Fruit fly (Drosophila melanogaster) whole organism, embryonic: Measurements from ENCODE around the gene DIP-eta.

Experiments used
- Aef1 ChIP-seq: fragments of 200-800 bp; sonication (Bioruptor generic); IDR thresholded peaks from 3 replicates; pipeline ENCODE4 v1.3.6; 2022; ENCODE audit warnings: missing biosample characterization, missing genetic modification characterization
- Bteb2 ChIP-seq: fragments of 200-800 bp; sonication (Bioruptor generic); optimal IDR thresholded peaks from 2 replicates; lab custom pipeline; 2016; ENCODE audit warnings: missing biosample characterization, missing genetic modification characterization
- CG10267 ChIP-seq: fragments of 200-800 bp; sonication (Bioruptor generic); optimal IDR thresholded peaks from 2 replicates; lab custom pipeline; 2018; ENCODE audit warnings: missing biosample characterization, mild to moderate bottlenecking, missing genetic modification characterization, moderate library complexity
- CG10274 ChIP-seq: fragments of 200-800 bp; sonication (Bioruptor generic); optimal IDR thresholded peaks from 3 replicates; lab custom pipeline; 2017; ENCODE audit warnings: missing biosample characterization, mild to moderate bottlenecking, missing genetic modification characterization
- CG11247 ChIP-seq: fragments of 200-800 bp; sonication (Bioruptor generic); IDR thresholded peaks from 2 replicates; pipeline ENCODE4 v1.3.6; 2022; ENCODE audit warnings: missing biosample characterization, missing genetic modification characterization
- CG11504 ChIP-seq: fragments of 200-800 bp; sonication (Bioruptor generic); optimal IDR thresholded peaks from 3 replicates; lab custom pipeline; 2019; ENCODE audit warnings: missing biosample characterization, mild to moderate bottlenecking, missing genetic modification characterization, moderate library complexity
- CG11723 ChIP-seq: fragments of 200-800 bp; sonication (Bioruptor generic); optimal IDR thresholded peaks from 2 replicates; lab custom pipeline; 2017; ENCODE audit warnings: missing biosample characterization, mild to moderate bottlenecking, missing genetic modification characterization
- CG1233 ChIP-seq: fragments of 200-800 bp; sonication (Bioruptor generic); optimal IDR thresholded peaks from 4 replicates; lab custom pipeline; 2018; ENCODE audit warnings: missing biosample characterization, mild to moderate bottlenecking, missing genetic modification characterization
- CG14965 ChIP-seq: fragments of 200-800 bp; sonication (Bioruptor generic); optimal IDR thresholded peaks from 2 replicates; lab custom pipeline; 2016; ENCODE audit warnings: missing biosample characterization, missing genetic modification characterization, borderline replicate concordance
- CG15073 ChIP-seq: fragments of 200-800 bp; sonication (Bioruptor generic); optimal IDR thresholded peaks from 2 replicates; lab custom pipeline; 2016; ENCODE audit warnings: missing biosample characterization, missing genetic modification characterization
- CG1603 ChIP-seq: fragments of 200-800 bp; sonication (Bioruptor generic); optimal IDR thresholded peaks from 2 replicates; lab custom pipeline; 2019; ENCODE audit warnings: missing biosample characterization, mild to moderate bottlenecking, missing genetic modification characterization, moderate library complexity
- CG16779 ChIP-seq: fragments of 200-800 bp; sonication (Bioruptor generic); IDR thresholded peaks from 2 replicates; pipeline ENCODE4 v1.3.6; 2022; ENCODE audit warnings: missing biosample characterization, missing genetic modification characterization
- CG17385 ChIP-seq: fragments of 200-800 bp; sonication (Bioruptor generic); optimal IDR thresholded peaks from 3 replicates; lab custom pipeline; 2018; ENCODE audit warnings: missing biosample characterization, mild to moderate bottlenecking, missing genetic modification characterization
- CG18599 ChIP-seq: fragments of 200-800 bp; sonication (Bioruptor generic); optimal IDR thresholded peaks from 3 replicates; lab custom pipeline; 2017; ENCODE audit warnings: missing biosample characterization, missing genetic modification characterization, mild to moderate bottlenecking, moderate library complexity, missing genetic modification reagents
- CG2120 ChIP-seq: fragments of 200-800 bp; sonication (Bioruptor generic); optimal IDR thresholded peaks from 3 replicates; lab custom pipeline; 2016; ENCODE audit warnings: missing biosample characterization, missing genetic modification characterization
- CG2202 ChIP-seq: fragments of 200-800 bp; sonication (Bioruptor generic); optimal IDR thresholded peaks from 2 replicates; lab custom pipeline; 2018; ENCODE audit warnings: missing biosample characterization, mild to moderate bottlenecking, missing genetic modification characterization
- CG2712 ChIP-seq: fragments of 200-800 bp; optimal IDR thresholded peaks from 3 replicates; lab custom pipeline; 2019; ENCODE audit warnings: missing biosample characterization, mild to moderate bottlenecking, missing genetic modification characterization, moderate library complexity
- CG31224 ChIP-seq: fragments of 200-800 bp; sonication (Bioruptor generic); IDR thresholded peaks from 2 replicates; pipeline ENCODE4 v1.3.6; 2022; ENCODE audit warnings: missing biosample characterization, missing genetic modification characterization
- CG31365 ChIP-seq: fragments of 200-800 bp; sonication (Bioruptor generic); optimal IDR thresholded peaks from 2 replicates; lab custom pipeline; 2018; ENCODE audit warnings: missing biosample characterization, mild to moderate bottlenecking, missing genetic modification characterization
- CG31441 ChIP-seq: fragments of 200-800 bp; sonication (Bioruptor generic); IDR thresholded peaks from 2 replicates; pipeline ENCODE4 v1.3.6; 2022; ENCODE audit warnings: missing biosample characterization, missing genetic modification characterization
- CG42726 ChIP-seq: fragments of 200-800 bp; sonication (Bioruptor generic); IDR thresholded peaks from 2 replicates; pipeline ENCODE4 v1.3.6; 2022; ENCODE audit warnings: missing biosample characterization, missing genetic modification characterization; ENCODE audit not compliant: partially characterized antibody
- CG7556 ChIP-seq: fragments of 200-800 bp; sonication (Bioruptor generic); optimal IDR thresholded peaks from 2 replicates; lab custom pipeline; 2017; ENCODE audit warnings: missing biosample characterization, mild to moderate bottlenecking, missing genetic modification characterization
- CG7839 ChIP-seq: fragments of 200-800 bp; sonication (Bioruptor generic); optimal IDR thresholded peaks from 3 replicates; lab custom pipeline; 2018; ENCODE audit warnings: missing biosample characterization, mild to moderate bottlenecking, missing genetic modification characterization, moderate library complexity
- CG7963 ChIP-seq: fragments of 200-800 bp; sonication (Bioruptor generic); IDR thresholded peaks from 3 replicates; pipeline ENCODE4 v1.3.6; 2022; ENCODE audit warnings: missing biosample characterization, missing genetic modification characterization; ENCODE audit not compliant: partially characterized antibody
- CoRest ChIP-seq: fragments of 200-800 bp; sonication (Bioruptor generic); optimal IDR thresholded peaks from 3 replicates; lab custom pipeline; 2018; ENCODE audit warnings: missing biosample characterization, mild to moderate bottlenecking, missing genetic modification characterization, moderate library complexity
- Dad ChIP-seq: fragments of 200-800 bp; sonication (Bioruptor generic); optimal IDR thresholded peaks from 3 replicates; lab custom pipeline; 2016; ENCODE audit warnings: missing biosample characterization, missing genetic modification characterization
- Dek ChIP-seq: fragments of 200-800 bp; sonication (Bioruptor generic); optimal IDR thresholded peaks from 3 replicates; lab custom pipeline; 2019; ENCODE audit warnings: missing biosample characterization, mild to moderate bottlenecking, missing genetic modification characterization, moderate library complexity
- Hr51 ChIP-seq, 2 experiments: fragments of 200-800 bp; sonication (Bioruptor generic); optimal IDR thresholded peaks; 2 replicates in 1 of 2; 3 replicates in 1 of 2; lab custom pipeline; 2016 to 2018; ENCODE audit warnings: missing biosample characterization in 2 of 2, missing genetic modification characterization in 2 of 2, mild to moderate bottlenecking in 1 of 2, moderate library complexity in 1 of 2
- Med ChIP-seq: fragments of 200-800 bp; sonication (Bioruptor generic); peaks from one replicate; lab custom pipeline; 2016; ENCODE audit warnings: missing biosample characterization, missing genetic modification characterization, mild to moderate bottlenecking, inconsistent platforms, moderate library complexity
- Sin3A ChIP-seq: fragments of >200 bp; optimal IDR thresholded peaks from 2 replicates; lab custom pipeline; 2018
- Sox102F ChIP-seq: fragments of 200-800 bp; sonication (Bioruptor generic); optimal IDR thresholded peaks from 2 replicates; lab custom pipeline; 2018; ENCODE audit warnings: missing biosample characterization, mild to moderate bottlenecking, missing genetic modification characterization, moderate library complexity
- chn ChIP-seq: fragments of 200-800 bp; sonication (Bioruptor generic); optimal IDR thresholded peaks from 2 replicates; lab custom pipeline; 2016; ENCODE audit warnings: missing biosample characterization, missing genetic modification characterization
- corto ChIP-seq: fragments of 200-800 bp; sonication (Bioruptor generic); optimal IDR thresholded peaks from 2 replicates; lab custom pipeline; 2016; ENCODE audit warnings: missing biosample characterization, mild to moderate bottlenecking, missing genetic modification characterization, moderate library complexity
- cwo ChIP-seq: fragments of 200-800 bp; sonication (Bioruptor generic); optimal IDR thresholded peaks from 3 replicates; lab custom pipeline; 2017; ENCODE audit warnings: missing biosample characterization, missing genetic modification characterization, mild to moderate bottlenecking, moderate library complexity, missing genetic modification reagents
- dati ChIP-seq: fragments of 200-800 bp; sonication (Bioruptor generic); IDR thresholded peaks from 2 replicates; pipeline ENCODE4 v1.3.6; 2022; ENCODE audit warnings: missing biosample characterization, missing genetic modification characterization
- dm ChIP-seq: fragments of 200-800 bp; sonication (Bioruptor generic); optimal IDR thresholded peaks from 3 replicates; lab custom pipeline; 2016; ENCODE audit warnings: missing biosample characterization, missing genetic modification characterization
- dmrt99B ChIP-seq: fragments of 200-800 bp; sonication (Bioruptor generic); optimal IDR thresholded peaks from 2 replicates; lab custom pipeline; 2018; ENCODE audit warnings: missing biosample characterization, mild to moderate bottlenecking, missing genetic modification characterization, moderate library complexity
- esg ChIP-seq: fragments of 200-800 bp; sonication (Bioruptor generic); conservative IDR thresholded peaks from 2 replicates; pipeline ENCODE4 v1.3.6; 2022; ENCODE audit warnings: missing biosample characterization, missing genetic modification characterization
- gcm ChIP-seq: fragments of 200-800 bp; sonication (Bioruptor generic); optimal IDR thresholded peaks from 2 replicates; lab custom pipeline; 2019; ENCODE audit warnings: missing biosample characterization, mild to moderate bottlenecking, missing genetic modification characterization, moderate library complexity
- gem ChIP-seq: fragments of 200-800 bp; sonication (Bioruptor generic); optimal IDR thresholded peaks from 2 replicates; lab custom pipeline; 2019; ENCODE audit warnings: missing biosample characterization, mild to moderate bottlenecking, missing genetic modification characterization, moderate library complexity
- gfzf ChIP-seq: fragments of 200-800 bp; sonication (Bioruptor generic); optimal IDR thresholded peaks from 2 replicates; lab custom pipeline; 2016; ENCODE audit warnings: missing biosample characterization, mild to moderate bottlenecking, missing genetic modification characterization, moderate library complexity
- inv ChIP-seq: fragments of 200-800 bp; sonication (Bioruptor generic); IDR thresholded peaks from 2 replicates; pipeline ENCODE4 v1.3.6; 2022; ENCODE audit warnings: missing biosample characterization, missing genetic modification characterization; ENCODE audit not compliant: partially characterized antibody
- lmd ChIP-seq: fragments of 200-800 bp; sonication (Bioruptor generic); IDR thresholded peaks from 2 replicates; pipeline ENCODE4 v1.3.6; 2022; ENCODE audit warnings: missing biosample characterization, missing genetic modification characterization
- mld ChIP-seq: fragments of 200-800 bp; sonication (Bioruptor generic); IDR thresholded peaks from 3 replicates; pipeline ENCODE4 v1.3.6; 2022; ENCODE audit warnings: missing biosample characterization, missing genetic modification characterization; ENCODE audit not compliant: partially characterized antibody
- pho ChIP-seq: fragments of 200-800 bp; sonication (Bioruptor generic); optimal IDR thresholded peaks from 2 replicates; lab custom pipeline; 2016; ENCODE audit warnings: missing biosample characterization, missing genetic modification characterization
- salm ChIP-seq: fragments of 200-800 bp; sonication (Bioruptor generic); optimal IDR thresholded peaks from 2 replicates; lab custom pipeline; 2018; ENCODE audit warnings: missing biosample characterization, mild to moderate bottlenecking, missing genetic modification characterization
- sens ChIP-seq: fragments of 200-800 bp; sonication (Bioruptor generic); peaks from one replicate; lab custom pipeline; 2016; ENCODE audit warnings: missing biosample characterization, missing genetic modification characterization
- sim ChIP-seq: fragments of 200-800 bp; sonication (Bioruptor generic); IDR thresholded peaks from 2 replicates; pipeline ENCODE4 v1.3.6; 2022; ENCODE audit warnings: missing biosample characterization, missing genetic modification characterization
- sr ChIP-seq: fragments of 200-800 bp; sonication (Bioruptor generic); IDR thresholded peaks from 3 replicates; pipeline ENCODE4 v1.3.6; 2022; ENCODE audit warnings: missing biosample characterization, missing genetic modification characterization
- zen2 ChIP-seq: fragments of 200-800 bp; sonication (Bioruptor generic); IDR thresholded peaks from 3 replicates; pipeline ENCODE4 v1.3.6; 2022; ENCODE audit warnings: missing biosample characterization, missing genetic modification characterization; ENCODE audit not compliant: partially characterized antibody

DIP-eta gene

DNA sequence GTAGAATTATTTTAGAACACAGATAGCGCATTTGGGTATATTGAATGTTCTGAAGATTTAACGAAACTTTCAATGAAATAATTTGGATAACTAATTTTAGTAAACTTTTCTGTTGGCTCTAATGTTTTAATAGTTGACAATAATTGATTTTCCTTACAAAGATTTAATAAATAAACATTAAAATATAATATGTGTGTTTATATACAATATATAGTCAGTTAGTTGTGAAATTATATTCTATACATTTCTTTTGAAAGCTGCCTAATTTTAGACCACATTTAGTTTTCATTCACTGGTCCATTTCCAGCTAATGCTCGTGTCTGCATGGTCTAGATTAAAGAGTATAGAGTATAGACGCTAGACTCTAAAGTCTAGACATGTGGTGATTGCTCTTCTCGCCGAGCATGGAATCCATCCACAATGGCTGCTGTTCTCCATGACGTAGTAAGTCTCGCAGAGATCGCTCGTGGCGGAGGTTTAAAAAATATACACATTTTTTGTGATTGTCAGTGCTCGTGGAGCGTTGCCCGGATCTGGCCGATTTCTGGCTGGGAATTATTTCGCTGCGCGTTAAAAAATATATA lies 58.8 kb downstream of the DIP-eta start, which contains the start of gene GluRIIB:
TSS of gene GluRIIB (plus strand) at position 534 of the 584 bp plus-strand sequence.
- no peak for TF ChIP-seq mld
- TF ChIP-seq sens: no peak
- no peak for TF ChIP-seq CG2120 (GFP tag; lab: Kevin White, UChicago)
- TF ChIP-seq lmd (GFP tag; lab: Robert Waterston, UW): no peak
- TF ChIP-seq sim (GFP tag; lab: Robert Waterston, UW): no peak
- no peak for TF ChIP-seq esg (GFP tag; lab: Robert Waterston, UW)
- no peak for TF ChIP-seq Dad (GFP tag; lab: Kevin White, UChicago)
- TF ChIP-seq CG10267 (tag; lab: Kevin White, UChicago): no peak
- TF ChIP-seq CG31224: no peak
- TF ChIP-seq CG31365: no peak
- no peak for TF ChIP-seq gem
- peak; percentile 43 for TF ChIP-seq Sox102F
- no peak for TF ChIP-seq CG10274
- peak; percentile 12 for TF ChIP-seq CG7556 (GFP tag; lab: Kevin White, UChicago)
- TF ChIP-seq dmrt99B (tag; lab: Kevin White, UChicago): peak; percentile 56
- TF ChIP-seq dati (GFP tag; lab: Robert Waterston, UW): no peak
- TF ChIP-seq corto (GFP tag; lab: Kevin White, UChicago): no peak
- TF ChIP-seq Bteb2: no peak
- peak; percentile 36 for TF ChIP-seq CoRest (tag; lab: Kevin White, UChicago)
- TF ChIP-seq CG7839 (tag; lab: Kevin White, UChicago): peak; percentile 26
- no peak for TF ChIP-seq CG17385 (GFP tag; lab: Kevin White, UChicago)
- TF ChIP-seq CG14965 (GFP tag; lab: Kevin White, UChicago): no peak
- no peak for TF ChIP-seq zen2 (GFP tag; lab: Robert Waterston, UW)
- no peak for TF ChIP-seq CG11247 (GFP tag; lab: Robert Waterston, UW)
- no peak for TF ChIP-seq CG2202 (tag; lab: Kevin White, UChicago)
- TF ChIP-seq Med (GFP tag; lab: Kevin White, UChicago): peak; percentile 43
- TF ChIP-seq CG7963 (GFP tag; lab: Robert Waterston, UW): no peak
- TF ChIP-seq Hr51 (GFP tag; optimal IDR thresholded peaks at IDR 0.05; lab: Kevin White, UChicago): no peak
- TF ChIP-seq CG42726: no peak
- TF ChIP-seq CG1603 (tag; lab: Kevin White, UChicago): no peak
- no peak for TF ChIP-seq Dek (tag; lab: Kevin White, UChicago)
- TF ChIP-seq gfzf (GFP tag; lab: Kevin White, UChicago): no peak
- no peak for TF ChIP-seq chn (GFP tag; lab: Kevin White, UChicago)
- no peak for TF ChIP-seq Sin3A
- no peak for TF ChIP-seq CG15073
- no peak for TF ChIP-seq Aef1 (GFP tag; lab: Robert Waterston, UW)
- TF ChIP-seq sr (GFP tag; lab: Robert Waterston, UW): no peak
- TF ChIP-seq cwo: no peak
- no peak for TF ChIP-seq inv (GFP tag; lab: Robert Waterston, UW)
- no peak for TF ChIP-seq dm (GFP tag; lab: Kevin White, UChicago)
- TF ChIP-seq gcm (GFP tag; lab: Kevin White, UChicago): no peak
- TF ChIP-seq CG1233 (GFP tag; lab: Kevin White, UChicago): no peak
- TF ChIP-seq CG18599 (GFP tag; lab: Kevin White, UChicago): no peak
- TF ChIP-seq CG11723 (GFP tag; lab: Kevin White, UChicago): no peak
- no peak for TF ChIP-seq CG11504 (tag; lab: Kevin White, UChicago)
- peak; percentile 4; the same call in 1 of the 2 replicates for TF ChIP-seq CG31441 (GFP tag; lab: Robert Waterston, UW)
- no peak for TF ChIP-seq CG16779
- TF ChIP-seq pho: no peak
- peak; percentile 54 for TF ChIP-seq CG2712 (tag; lab: Kevin White, UChicago)
- TF ChIP-seq salm (tag; lab: Kevin White, UChicago): no peak
